In genomic region chr3L:20798325-20798846, dm6 we compare ENCODE assay signal across 1 fruit fly cellular context.
TF ChIP-seq lines count a peak whose summit lies in the region.

Gene CG3698, minus strand, starts transcription at chr3L:20798375.
Gene tzn, plus strand, starts transcription at chr3L:20798645.

TF ChIP-seq in whole organism, embryonic, 481 proteins besides CTCF, POLR2A, EP300 and RAD21 (continued from another document and continues in another):
- peak; percentile 84 for TF ChIP-seq grau (tag; optimal IDR thresholded peaks at IDR 0.05; lab: Kevin White, UChicago)
- TF ChIP-seq Sox102F (GFP tag; optimal IDR thresholded peaks at IDR 0.05; lab: Kevin White, UChicago) = no peak
- peak; percentile 82 for TF ChIP-seq Ada2b (GFP tag; IDR thresholded peaks at IDR 0.05; lab: Robert Waterston, UW)
- TF ChIP-seq CG4730 (GFP tag; IDR thresholded peaks at IDR 0.05; lab: Robert Waterston, UW) = peak; percentile 88
- peak; percentile 87 for TF ChIP-seq Camta (GFP tag; optimal IDR thresholded peaks at IDR 0.05; lab: Kevin White, UChicago)
- peak; percentile 74 for TF ChIP-seq CG8281 (tag; optimal IDR thresholded peaks at IDR 0.05; lab: Kevin White, UChicago)
- no peak for TF ChIP-seq CG6254 (GFP tag; optimal IDR thresholded peaks at IDR 0.05; lab: Kevin White, UChicago)
- no peak for TF ChIP-seq CG7963 (GFP tag; IDR thresholded peaks at IDR 0.05; lab: Robert Waterston, UW; ENCODE audit: partially characterized antibody)
- peak; percentile 70 for TF ChIP-seq CG8944 (GFP tag; optimal IDR thresholded peaks at IDR 0.05; lab: Kevin White, UChicago)
- TF ChIP-seq wek (GFP tag; optimal IDR thresholded peaks at IDR 0.05; lab: Kevin White, UChicago) = peak; percentile 87
- peak; percentile 94 for TF ChIP-seq CG3407 (GFP tag; optimal IDR thresholded peaks at IDR 0.05; lab: Kevin White, UChicago)
- peak; percentile 96 for TF ChIP-seq MBD-R2 (GFP tag; IDR thresholded peaks at IDR 0.05; lab: Robert Waterston, UW)
- TF ChIP-seq nom (GFP tag; optimal IDR thresholded peaks at IDR 0.05; lab: Kevin White, UChicago) = no peak
- peak in 1 of 2 experiments; percentile 75 for TF ChIP-seq Pdp1 (GFP tag; optimal IDR thresholded peaks at IDR 0.05; lab: Kevin White, UChicago)
- TF ChIP-seq ttk (GFP tag; IDR thresholded peaks at IDR 0.05; lab: Robert Waterston, UW) = peak; percentile 94
- TF ChIP-seq cad (GFP tag; optimal IDR thresholded peaks at IDR 0.05; lab: Kevin White, UChicago) = no peak
- TF ChIP-seq nerfin-2 (GFP tag; IDR thresholded peaks at IDR 0.05; lab: Robert Waterston, UW; ENCODE audit: partially characterized antibody) = no peak
- peak; percentile 94 for TF ChIP-seq CG1603 (tag; optimal IDR thresholded peaks at IDR 0.05; lab: Kevin White, UChicago)
- peak; percentile 85 for TF ChIP-seq CG30403 (GFP tag; optimal IDR thresholded peaks at IDR 0.05; lab: Kevin White, UChicago)
- peak; percentile 95 for TF ChIP-seq fd102C (GFP tag; optimal IDR thresholded peaks at IDR 0.05; lab: Kevin White, UChicago)
- TF ChIP-seq CG3838 (GFP tag; optimal IDR thresholded peaks at IDR 0.05; lab: Kevin White, UChicago) = peak; percentile 82
- peak; percentile 95 for TF ChIP-seq CG10654 (GFP tag; optimal IDR thresholded peaks at IDR 0.05; lab: Kevin White, UChicago)
- TF ChIP-seq az2 (GFP tag; optimal IDR thresholded peaks at IDR 0.05; lab: Kevin White, UChicago) = peak; percentile 88
- TF ChIP-seq twi (tag; optimal IDR thresholded peaks at IDR 0.05; lab: Kevin White, UChicago) = peak; percentile 84
- peak; percentile 81 for TF ChIP-seq Kr (GFP tag; optimal IDR thresholded peaks at IDR 0.05; lab: Kevin White, UChicago)
- TF ChIP-seq dpn (GFP tag; optimal IDR thresholded peaks at IDR 0.05; lab: Kevin White, UChicago) = peak; percentile 78 to 93
- TF ChIP-seq usp (GFP tag; optimal IDR thresholded peaks at IDR 0.05; lab: Kevin White, UChicago) = no peak
- peak; percentile 94 for TF ChIP-seq zen (tag; optimal IDR thresholded peaks at IDR 0.05; lab: Kevin White, UChicago)
- TF ChIP-seq CG31365 (tag; optimal IDR thresholded peaks at IDR 0.05; lab: Kevin White, UChicago) = peak; percentile 83
- peak; percentile 87 for TF ChIP-seq lmd (GFP tag; IDR thresholded peaks at IDR 0.05; lab: Robert Waterston, UW)
- TF ChIP-seq Usf (GFP tag; optimal IDR thresholded peaks at IDR 0.05; lab: Kevin White, UChicago) = peak; percentile 93
- TF ChIP-seq NC2β (GFP tag; optimal IDR thresholded peaks at IDR 0.05; lab: Kevin White, UChicago) = peak; percentile 84
- TF ChIP-seq ssp (GFP tag; IDR thresholded peaks at IDR 0.05; lab: Robert Waterston, UW) = peak; percentile 81
- TF ChIP-seq bcd (GFP tag; optimal IDR thresholded peaks at IDR 0.05; lab: Kevin White, UChicago) = peak; percentile 98
- TF ChIP-seq tgo (GFP tag; IDR thresholded peaks at IDR 0.05; lab: Robert Waterston, UW) = peak; percentile 92
- TF ChIP-seq jigr1 (GFP tag; IDR thresholded peaks at IDR 0.05; lab: Robert Waterston, UW) = 0 out of 3 replicates have a peak, but pooled peaks have one; percentile 35
- peak; percentile 67 for TF ChIP-seq grn (GFP tag; optimal IDR thresholded peaks at IDR 0.05; lab: Kevin White, UChicago)
- peak; percentile 92 for TF ChIP-seq HLHmδ (GFP tag; optimal IDR thresholded peaks at IDR 0.05; lab: Kevin White, UChicago)
- TF ChIP-seq ap (GFP tag; IDR thresholded peaks at IDR 0.05; lab: Robert Waterston, UW) = peak; percentile 91
- TF ChIP-seq chm (GFP tag; IDR thresholded peaks at IDR 0.05; lab: Robert Waterston, UW) = peak; percentile 97
- peak; percentile 69; the same call in 3 of the 4 replicates for TF ChIP-seq Gug (GFP tag; IDR thresholded peaks at IDR 0.05; lab: Robert Waterston, UW)
- TF ChIP-seq E2f2 (GFP tag; IDR thresholded peaks at IDR 0.05; lab: Robert Waterston, UW) = peak; percentile 74
- TF ChIP-seq pita (GFP tag; optimal IDR thresholded peaks at IDR 0.05; lab: Kevin White, UChicago) = peak; percentile 85
- peak; percentile 93 for TF ChIP-seq unpg (GFP tag; optimal IDR thresholded peaks at IDR 0.05; lab: Kevin White, UChicago)
- peak; percentile 89 for TF ChIP-seq CG12942 (GFP tag; optimal IDR thresholded peaks at IDR 0.05; lab: Kevin White, UChicago)
- TF ChIP-seq gcm2 (GFP tag; optimal IDR thresholded peaks at IDR 0.05; lab: Kevin White, UChicago) = peak; percentile 58
- TF ChIP-seq rib (GFP tag; IDR thresholded peaks at IDR 0.05; lab: Robert Waterston, UW) = peak; percentile 84
- TF ChIP-seq tin (GFP tag; optimal IDR thresholded peaks at IDR 0.05; lab: Kevin White, UChicago) = peak; percentile 89
- TF ChIP-seq shn (GFP tag; optimal IDR thresholded peaks at IDR 0.05; lab: Kevin White, UChicago) = peak; percentile 83
- peak; percentile 95 for TF ChIP-seq CG34422 (GFP tag; IDR thresholded peaks at IDR 0.05; lab: Robert Waterston, UW)
- peak; percentile 88 for TF ChIP-seq CG14667 (GFP tag; IDR thresholded peaks at IDR 0.05; lab: Robert Waterston, UW)
- TF ChIP-seq CG4404 (GFP tag; IDR thresholded peaks at IDR 0.05; lab: Robert Waterston, UW) = peak; percentile 71
- no peak for TF ChIP-seq HLH4C (GFP tag; IDR thresholded peaks at IDR 0.05; lab: Robert Waterston, UW; ENCODE audit: partially characterized antibody)
- TF ChIP-seq CG12104 (GFP tag; optimal IDR thresholded peaks at IDR 0.05; lab: Kevin White, UChicago) = peak; percentile 94
- no peak for TF ChIP-seq hb (GFP tag; IDR thresholded peaks at IDR 0.05; lab: Robert Waterston, UW; ENCODE audit: partially characterized antibody)
- peak; percentile 72 for TF ChIP-seq esg (GFP tag; conservative IDR thresholded peaks at IDR 0.05; lab: Robert Waterston, UW)
- TF ChIP-seq ase (GFP tag; IDR thresholded peaks at IDR 0.05; lab: Robert Waterston, UW) = peak; percentile 95
- peak; percentile 98 for TF ChIP-seq CG17912 (GFP tag; optimal IDR thresholded peaks at IDR 0.05; lab: Kevin White, UChicago)
- TF ChIP-seq CG16779 (GFP tag; IDR thresholded peaks at IDR 0.05; lab: Robert Waterston, UW) = peak; percentile 84
- TF ChIP-seq luna (GFP tag; optimal IDR thresholded peaks at IDR 0.05; lab: Kevin White, UChicago) = peak; percentile 43
- peak; percentile 72 for TF ChIP-seq da (GFP tag; optimal IDR thresholded peaks at IDR 0.05; lab: Kevin White, UChicago)
- no peak for TF ChIP-seq cwo (GFP tag; optimal IDR thresholded peaks at IDR 0.05; lab: Kevin White, UChicago)
- TF ChIP-seq Hmx (GFP tag; optimal IDR thresholded peaks at IDR 0.05; lab: Kevin White, UChicago) = no peak
- peak; percentile 73 for TF ChIP-seq row (GFP tag; IDR thresholded peaks at IDR 0.05; lab: Robert Waterston, UW)
- peak; percentile 82 for TF ChIP-seq CG8765 (GFP tag; IDR thresholded peaks at IDR 0.05; lab: Robert Waterston, UW)
- peak; percentile 91 for TF ChIP-seq CG12071 (GFP tag; optimal IDR thresholded peaks at IDR 0.05; lab: Kevin White, UChicago)
- peak; percentile 86 for TF ChIP-seq D19B (GFP tag; optimal IDR thresholded peaks at IDR 0.05; lab: Kevin White, UChicago)
- peak; percentile 91 for TF ChIP-seq CG2712 (tag; optimal IDR thresholded peaks at IDR 0.05; lab: Kevin White, UChicago)
- peak; percentile 91 for TF ChIP-seq PHDP (tag; optimal IDR thresholded peaks at IDR 0.05; lab: Kevin White, UChicago)
- peak; percentile 90 for TF ChIP-seq trem (tag; optimal IDR thresholded peaks at IDR 0.05; lab: Kevin White, UChicago)
- TF ChIP-seq slbo (GFP tag; IDR thresholded peaks at IDR 0.05; lab: Robert Waterston, UW) = peak; percentile 96
- peak; percentile 87 for TF ChIP-seq CG15011 (GFP tag; optimal IDR thresholded peaks at IDR 0.05; lab: Kevin White, UChicago)
- peak; percentile 79 to 87 for TF ChIP-seq chif (GFP tag; optimal IDR thresholded peaks at IDR 0.05; lab: Kevin White, UChicago)
- TF ChIP-seq cas (GFP tag; IDR thresholded peaks at IDR 0.05; lab: Robert Waterston, UW) = peak; percentile 71
- no peak; the same call in 1 of the 2 replicates for TF ChIP-seq CG31441 (GFP tag; IDR thresholded peaks at IDR 0.05; lab: Robert Waterston, UW)
- peak; percentile 70 for TF ChIP-seq TFAM (GFP tag; optimal IDR thresholded peaks at IDR 0.05; lab: Kevin White, UChicago)
- peak; percentile 94 for TF ChIP-seq CG13296 (GFP tag; optimal IDR thresholded peaks at IDR 0.05; lab: Kevin White, UChicago)
- TF ChIP-seq CG3726 (GFP tag; IDR thresholded peaks at IDR 0.05; lab: Robert Waterston, UW) = peak; percentile 89
- TF ChIP-seq CG4328 (GFP tag; optimal IDR thresholded peaks at IDR 0.05; lab: Kevin White, UChicago) = peak; percentile 94
- TF ChIP-seq Myb (GFP tag; optimal IDR thresholded peaks at IDR 0.05; lab: Kevin White, UChicago) = peak; percentile 78
- TF ChIP-seq Side (GFP tag; optimal IDR thresholded peaks at IDR 0.05; lab: Kevin White, UChicago) = peak; percentile 86
- TF ChIP-seq tio (GFP tag; optimal IDR thresholded peaks at IDR 0.05; lab: Kevin White, UChicago) = peak; percentile 87
- TF ChIP-seq Mad (GFP tag; optimal IDR thresholded peaks at IDR 0.05; lab: Kevin White, UChicago) = peak; percentile 92
- peak; percentile 82 for TF ChIP-seq CG10462 (GFP tag; optimal IDR thresholded peaks at IDR 0.05; lab: Kevin White, UChicago)
- TF ChIP-seq vnd (GFP tag; IDR thresholded peaks at IDR 0.05; lab: Robert Waterston, UW; ENCODE audit: partially characterized antibody) = no peak
- TF ChIP-seq Awh (GFP tag; IDR thresholded peaks at IDR 0.05; lab: Robert Waterston, UW) = peak; percentile 92
- peak; percentile 90 for TF ChIP-seq gcm (GFP tag; optimal IDR thresholded peaks at IDR 0.05; lab: Kevin White, UChicago)
- TF ChIP-seq Jarid2 (GFP tag; optimal IDR thresholded peaks at IDR 0.05; lab: Kevin White, UChicago) = peak; percentile 90
- TF ChIP-seq run (tag; optimal IDR thresholded peaks at IDR 0.05; lab: Kevin White, UChicago) = peak; percentile 60
- peak; percentile 86 for TF ChIP-seq Max (GFP tag; optimal IDR thresholded peaks at IDR 0.05; lab: Kevin White, UChicago)
- TF ChIP-seq CG10431 (GFP tag; optimal IDR thresholded peaks at IDR 0.05; lab: Kevin White, UChicago) = peak; percentile 89
- TF ChIP-seq CG15514 (GFP tag; optimal IDR thresholded peaks at IDR 0.05; lab: Kevin White, UChicago) = peak; percentile 94
- peak; percentile 86 for TF ChIP-seq gsb (GFP tag; IDR thresholded peaks at IDR 0.05; lab: Robert Waterston, UW)
- TF ChIP-seq Oaz (GFP tag; IDR thresholded peaks at IDR 0.05; lab: Robert Waterston, UW) = peak; percentile 94
- TF ChIP-seq Dfd (GFP tag; optimal IDR thresholded peaks at IDR 0.05; lab: Kevin White, UChicago) = no peak
- TF ChIP-seq Atf-2 (GFP tag; optimal IDR thresholded peaks at IDR 0.05; lab: Kevin White, UChicago) = peak; percentile 78
- peak; percentile 95 for TF ChIP-seq CG6813 (GFP tag; optimal IDR thresholded peaks at IDR 0.05; lab: Kevin White, UChicago)
- peak; percentile 80 for TF ChIP-seq Bdp1 (GFP tag; optimal IDR thresholded peaks at IDR 0.05; lab: Kevin White, UChicago)
- TF ChIP-seq disco-r (GFP tag; optimal IDR thresholded peaks at IDR 0.05; lab: Kevin White, UChicago) = peak; percentile 80
- TF ChIP-seq Hr39 (optimal IDR thresholded peaks at IDR 0.05; lab: Kevin White, UChicago) = no peak
- peak; percentile 89 for TF ChIP-seq CG4854 (GFP tag; optimal IDR thresholded peaks at IDR 0.05; lab: Kevin White, UChicago)
- peak; percentile 89 for TF ChIP-seq CG14441 (GFP tag; IDR thresholded peaks at IDR 0.05; lab: Robert Waterston, UW)
- no peak for TF ChIP-seq hth (optimal IDR thresholded peaks at IDR 0.05; lab: Kevin White, UChicago)
- peak in 1 of 2 experiments; percentile 89 for TF ChIP-seq bsh (GFP tag; optimal IDR thresholded peaks at IDR 0.05; lab: Kevin White, UChicago)
- TF ChIP-seq amos (GFP tag; IDR thresholded peaks at IDR 0.05; lab: Robert Waterston, UW; ENCODE audit: partially characterized antibody) = no peak
- TF ChIP-seq al (GFP tag; IDR thresholded peaks at IDR 0.05; lab: Robert Waterston, UW) = peak; percentile 87
- no peak for TF ChIP-seq CG34224 (GFP tag; IDR thresholded peaks at IDR 0.05; lab: Robert Waterston, UW; ENCODE audit: partially characterized antibody)
- TF ChIP-seq dati (GFP tag; IDR thresholded peaks at IDR 0.05; lab: Robert Waterston, UW) = peak; percentile 93
- TF ChIP-seq sens-2 (GFP tag; IDR thresholded peaks at IDR 0.05; lab: Robert Waterston, UW) = peak; percentile 95
- peak; percentile 77 for TF ChIP-seq Chrac-16 (GFP tag; optimal IDR thresholded peaks at IDR 0.05; lab: Kevin White, UChicago)
- peak; percentile 84 for TF ChIP-seq CG2889 (GFP tag; IDR thresholded peaks at IDR 0.05; lab: Robert Waterston, UW)
- TF ChIP-seq Atf6 (GFP tag; IDR thresholded peaks at IDR 0.05; lab: Robert Waterston, UW) = peak; percentile 88
- peak; percentile 65 for TF ChIP-seq tup (GFP tag; optimal IDR thresholded peaks at IDR 0.05; lab: Kevin White, UChicago)
- TF ChIP-seq CG11398 (GFP tag; optimal IDR thresholded peaks at IDR 0.05; lab: Kevin White, UChicago) = peak; percentile 84
- TF ChIP-seq CG2875 (GFP tag; optimal IDR thresholded peaks at IDR 0.05; lab: Kevin White, UChicago) = peak; percentile 96
- TF ChIP-seq lola (GFP tag; optimal IDR thresholded peaks at IDR 0.05; lab: Kevin White, UChicago) = peak in 1 of 3 experiments; percentile 75
- peak; percentile 92 for TF ChIP-seq sens (GFP tag; lab: Kevin White, UChicago)
- peak; percentile 12 for TF ChIP-seq CG15479 (GFP tag; optimal IDR thresholded peaks at IDR 0.05; lab: Kevin White, UChicago)
- peak; percentile 93 for TF ChIP-seq CG12391 (tag; optimal IDR thresholded peaks at IDR 0.05; lab: Kevin White, UChicago)
- TF ChIP-seq insv (GFP tag; optimal IDR thresholded peaks at IDR 0.05; lab: Kevin White, UChicago) = peak in 1 of 2 experiments; percentile 81
- TF ChIP-seq CG12744 (GFP tag; optimal IDR thresholded peaks at IDR 0.05; lab: Kevin White, UChicago) = peak; percentile 70
- TF ChIP-seq dysf (GFP tag; IDR thresholded peaks at IDR 0.05; lab: Robert Waterston, UW) = peak; percentile 92
- 0 out of 2 replicates have a peak, but pooled peaks have one; percentile 48 for TF ChIP-seq aop (GFP tag; IDR thresholded peaks at IDR 0.05; lab: Robert Waterston, UW)
- peak; percentile 93 for TF ChIP-seq CG34376 (GFP tag; optimal IDR thresholded peaks at IDR 0.05; lab: Kevin White, UChicago)
- peak; percentile 43; the same call in 1 of the 2 replicates for TF ChIP-seq CG13287 (GFP tag; IDR thresholded peaks at IDR 0.05; lab: Robert Waterston, UW; ENCODE audit: partially characterized antibody)
- peak; percentile 90 for TF ChIP-seq CG8359 (GFP tag; optimal IDR thresholded peaks at IDR 0.05; lab: Kevin White, UChicago; ENCODE audit: borderline replicate concordance)
- TF ChIP-seq her (GFP tag; optimal IDR thresholded peaks at IDR 0.05; lab: Kevin White, UChicago) = peak; percentile 79
- TF ChIP-seq Rfx (GFP tag; IDR thresholded peaks at IDR 0.05; lab: Robert Waterston, UW) = peak; percentile 97
- TF ChIP-seq exex (tag; optimal IDR thresholded peaks at IDR 0.05; lab: Kevin White, UChicago) = peak; percentile 84
- TF ChIP-seq CoRest (tag; optimal IDR thresholded peaks at IDR 0.05; lab: Kevin White, UChicago) = peak; percentile 89
